Fruit fly (Drosophila melanogaster) whole organism, embryonic: ENCODE measurements around the gene p38b.

ENCODE experiments used
- B-H1 ChIP-seq: fragments of 200-800 bp; sonication (Bioruptor generic); IDR thresholded peaks from 3 replicates; pipeline ENCODE4 v1.3.6; 2022; ENCODE audit warnings: missing biosample characterization, missing genetic modification characterization
- B-H2 ChIP-seq: fragments of 200-800 bp; sonication (Bioruptor generic); optimal IDR thresholded peaks from 2 replicates; lab custom pipeline; 2018; ENCODE audit warnings: missing biosample characterization, mild to moderate bottlenecking, missing genetic modification characterization
- CG12659 ChIP-seq: fragments of 200-800 bp; sonication (Bioruptor generic); optimal IDR thresholded peaks from 3 replicates; lab custom pipeline; 2017; ENCODE audit warnings: mild to moderate bottlenecking, missing biosample characterization, missing genetic modification reagents, missing genetic modification characterization
- CG14710 ChIP-seq: fragments of 200-800 bp; sonication (Bioruptor generic); optimal IDR thresholded peaks from 3 replicates; lab custom pipeline; 2019; ENCODE audit warnings: missing biosample characterization, mild to moderate bottlenecking, missing genetic modification characterization, moderate library complexity
- CG14860 ChIP-seq: fragments of 200-800 bp; sonication (Bioruptor generic); IDR thresholded peaks from 3 replicates; pipeline ENCODE4 v1.3.6; 2022; ENCODE audit warnings: missing biosample characterization, missing genetic modification characterization; ENCODE audit not compliant: partially characterized antibody
- CG15479 ChIP-seq: fragments of 200-800 bp; sonication (Bioruptor generic); optimal IDR thresholded peaks from 3 replicates; lab custom pipeline; 2019; ENCODE audit warnings: missing biosample characterization, mild to moderate bottlenecking, missing genetic modification characterization, moderate library complexity
- CG15514 ChIP-seq: fragments of 200-800 bp; sonication (Bioruptor generic); optimal IDR thresholded peaks from 3 replicates; lab custom pipeline; 2017; ENCODE audit warnings: missing biosample characterization, missing genetic modification characterization, mild to moderate bottlenecking, moderate library complexity, missing genetic modification reagents
- CG1603 ChIP-seq: fragments of 200-800 bp; sonication (Bioruptor generic); optimal IDR thresholded peaks from 2 replicates; lab custom pipeline; 2019; ENCODE audit warnings: missing biosample characterization, mild to moderate bottlenecking, missing genetic modification characterization, moderate library complexity
- CG16779 ChIP-seq: fragments of 200-800 bp; sonication (Bioruptor generic); IDR thresholded peaks from 2 replicates; pipeline ENCODE4 v1.3.6; 2022; ENCODE audit warnings: missing biosample characterization, missing genetic modification characterization
- CG17568 ChIP-seq: fragments of 200-800 bp; sonication (Bioruptor generic); optimal IDR thresholded peaks from 2 replicates; lab custom pipeline; 2018; ENCODE audit warnings: missing biosample characterization, mild to moderate bottlenecking, missing genetic modification characterization, moderate library complexity
- CG17829 ChIP-seq: fragments of 200-800 bp; optimal IDR thresholded peaks from 2 replicates; lab custom pipeline; 2019; ENCODE audit warnings: missing biosample characterization, mild to moderate bottlenecking, missing genetic modification characterization, moderate library complexity
- CG31224 ChIP-seq: fragments of 200-800 bp; sonication (Bioruptor generic); IDR thresholded peaks from 2 replicates; pipeline ENCODE4 v1.3.6; 2022; ENCODE audit warnings: missing biosample characterization, missing genetic modification characterization
- CG34224 ChIP-seq: fragments of 200-800 bp; sonication (Bioruptor generic); IDR thresholded peaks from 3 replicates; pipeline ENCODE4 v1.3.6; 2022; ENCODE audit warnings: missing biosample characterization, missing genetic modification characterization; ENCODE audit not compliant: partially characterized antibody
- CG7556 ChIP-seq: fragments of 200-800 bp; sonication (Bioruptor generic); optimal IDR thresholded peaks from 2 replicates; lab custom pipeline; 2017; ENCODE audit warnings: missing biosample characterization, mild to moderate bottlenecking, missing genetic modification characterization
- CG7745 ChIP-seq: fragments of 200-800 bp; sonication (Bioruptor generic); optimal IDR thresholded peaks from 2 replicates; lab custom pipeline; 2018; ENCODE audit warnings: missing biosample characterization, mild to moderate bottlenecking, missing genetic modification characterization, moderate library complexity
- CG7963 ChIP-seq: fragments of 200-800 bp; sonication (Bioruptor generic); IDR thresholded peaks from 3 replicates; pipeline ENCODE4 v1.3.6; 2022; ENCODE audit warnings: missing biosample characterization, missing genetic modification characterization; ENCODE audit not compliant: partially characterized antibody
- CG8281 ChIP-seq: fragments of 200-800 bp; sonication (Bioruptor generic); optimal IDR thresholded peaks from 2 replicates; lab custom pipeline; 2018; ENCODE audit warnings: missing biosample characterization, mild to moderate bottlenecking, missing genetic modification characterization, moderate library complexity
- CG9437 ChIP-seq: fragments of 200-800 bp; sonication (Bioruptor generic); optimal IDR thresholded peaks from 2 replicates; lab custom pipeline; 2018; ENCODE audit warnings: missing biosample characterization, mild to moderate bottlenecking, missing genetic modification characterization
- CG9727 ChIP-seq: fragments of 200-800 bp; sonication (Bioruptor generic); optimal IDR thresholded peaks from 3 replicates; lab custom pipeline; 2017; ENCODE audit warnings: missing biosample characterization, mild to moderate bottlenecking, missing genetic modification characterization
- E2f2 ChIP-seq: fragments of 200-800 bp; sonication (Bioruptor generic); IDR thresholded peaks from 2 replicates; pipeline ENCODE4 v1.3.6; 2022; ENCODE audit warnings: missing biosample characterization, missing genetic modification characterization
- Gsc ChIP-seq: fragments of 200-800 bp; sonication (Bioruptor generic); IDR thresholded peaks from 2 replicates; pipeline ENCODE4 v1.3.6; 2022; ENCODE audit warnings: missing biosample characterization, missing genetic modification characterization
- H15 ChIP-seq: fragments of 200-800 bp; sonication (Bioruptor generic); IDR thresholded peaks from 3 replicates; pipeline ENCODE4 v1.3.6; 2022; ENCODE audit warnings: missing biosample characterization, missing genetic modification characterization
- Lhr ChIP-seq: fragments of 200-800 bp; sonication (Bioruptor generic); optimal IDR thresholded peaks from 3 replicates; lab custom pipeline; 2017; ENCODE audit warnings: mild to moderate bottlenecking, missing biosample characterization, missing genetic modification reagents, missing genetic modification characterization
- Tbp ChIP-seq: fragments of >200 bp; optimal IDR thresholded peaks from 2 replicates; lab custom pipeline; 2018; ENCODE audit warnings: missing biosample characterization, missing genetic modification characterization
- ash1 ChIP-seq: fragments of 200-800 bp; sonication (Bioruptor generic); optimal IDR thresholded peaks from 2 replicates; lab custom pipeline; 2018; ENCODE audit warnings: missing biosample characterization, mild to moderate bottlenecking, missing genetic modification characterization
- bbx ChIP-seq: fragments of 200-800 bp; sonication (Bioruptor generic); IDR thresholded peaks from 2 replicates; pipeline ENCODE4 v1.3.6; 2022; ENCODE audit warnings: missing biosample characterization, missing genetic modification characterization; ENCODE audit not compliant: partially characterized antibody
- bowl ChIP-seq: fragments of 200-800 bp; sonication (Bioruptor generic); IDR thresholded peaks from 2 replicates; pipeline ENCODE4 v1.3.6; 2022; ENCODE audit warnings: missing biosample characterization, missing genetic modification characterization
- corto ChIP-seq: fragments of 200-800 bp; sonication (Bioruptor generic); optimal IDR thresholded peaks from 2 replicates; lab custom pipeline; 2016; ENCODE audit warnings: missing biosample characterization, mild to moderate bottlenecking, missing genetic modification characterization, moderate library complexity
- esg ChIP-seq: fragments of 200-800 bp; sonication (Bioruptor generic); conservative IDR thresholded peaks from 2 replicates; pipeline ENCODE4 v1.3.6; 2022; ENCODE audit warnings: missing biosample characterization, missing genetic modification characterization
- exex ChIP-seq: fragments of 200-800 bp; sonication (Bioruptor generic); optimal IDR thresholded peaks from 4 replicates; lab custom pipeline; 2018; ENCODE audit warnings: missing biosample characterization, mild to moderate bottlenecking, missing genetic modification characterization, moderate library complexity
- fru ChIP-seq: fragments of >200 bp; optimal IDR thresholded peaks from 2 replicates; lab custom pipeline; 2017
- hbn ChIP-seq: fragments of 200-800 bp; sonication (Bioruptor generic); IDR thresholded peaks from 2 replicates; pipeline ENCODE4 v1.3.6; 2022; ENCODE audit warnings: missing biosample characterization, missing genetic modification characterization; ENCODE audit not compliant: partially characterized antibody
- her ChIP-seq: fragments of 200-800 bp; sonication (Bioruptor generic); optimal IDR thresholded peaks from 2 replicates; lab custom pipeline; 2016; ENCODE audit warnings: missing biosample characterization, missing genetic modification characterization
- ind ChIP-seq: fragments of 200-800 bp; sonication (Bioruptor generic); optimal IDR thresholded peaks from 3 replicates; lab custom pipeline; 2016; ENCODE audit warnings: missing biosample characterization, missing genetic modification characterization
- insv ChIP-seq, 2 experiments: fragments of 200-800 bp; sonication (Bioruptor generic); optimal IDR thresholded peaks; 3 replicates each; lab custom pipeline; 2016 to 2018; ENCODE audit warnings: missing biosample characterization in 2 of 2, missing genetic modification characterization in 2 of 2
- inv ChIP-seq: fragments of 200-800 bp; sonication (Bioruptor generic); IDR thresholded peaks from 2 replicates; pipeline ENCODE4 v1.3.6; 2022; ENCODE audit warnings: missing biosample characterization, missing genetic modification characterization; ENCODE audit not compliant: partially characterized antibody
- jumu ChIP-seq: fragments of 200-800 bp; sonication (Bioruptor generic); optimal IDR thresholded peaks from 3 replicates; lab custom pipeline; 2016; ENCODE audit warnings: missing biosample characterization, missing genetic modification characterization
- mam ChIP-seq: fragments of 200-800 bp; sonication (Bioruptor generic); optimal IDR thresholded peaks from 3 replicates; lab custom pipeline; 2016; ENCODE audit warnings: missing biosample characterization, missing genetic modification characterization
- nerfin-1 ChIP-seq: fragments of 200-800 bp; sonication (Bioruptor generic); optimal IDR thresholded peaks from 3 replicates; lab custom pipeline; 2019; ENCODE audit warnings: missing biosample characterization, mild to moderate bottlenecking, missing genetic modification characterization, moderate library complexity
- nmo ChIP-seq: fragments of 200-800 bp; sonication (Bioruptor generic); optimal IDR thresholded peaks from 2 replicates; lab custom pipeline; 2018; ENCODE audit warnings: missing biosample characterization, mild to moderate bottlenecking, missing genetic modification characterization, moderate library complexity
- pzg ChIP-seq: fragments of 200-800 bp; sonication (Bioruptor generic); optimal IDR thresholded peaks from 3 replicates; lab custom pipeline; 2018; ENCODE audit warnings: missing biosample characterization, mild to moderate bottlenecking, missing genetic modification characterization, moderate library complexity
- sens ChIP-seq: fragments of 200-800 bp; sonication (Bioruptor generic); peaks from one replicate; lab custom pipeline; 2016; ENCODE audit warnings: missing biosample characterization, missing genetic modification characterization
- sna ChIP-seq: fragments of 200-800 bp; sonication (Bioruptor generic); IDR thresholded peaks from 2 replicates; pipeline ENCODE4 v1.3.6; 2022; ENCODE audit warnings: missing biosample characterization, missing genetic modification characterization; ENCODE audit not compliant: partially characterized antibody
- tna ChIP-seq: fragments of 200-800 bp; sonication (Bioruptor generic); IDR thresholded peaks from 2 replicates; pipeline ENCODE4 v1.3.6; 2022; ENCODE audit warnings: missing biosample characterization, missing genetic modification characterization; ENCODE audit not compliant: partially characterized antibody
- unc-4 ChIP-seq: fragments of 200-800 bp; sonication (Bioruptor generic); IDR thresholded peaks from 2 replicates; pipeline ENCODE4 v1.3.6; 2022; ENCODE audit warnings: missing biosample characterization, missing genetic modification characterization; ENCODE audit not compliant: partially characterized antibody
- zen2 ChIP-seq: fragments of 200-800 bp; sonication (Bioruptor generic); IDR thresholded peaks from 3 replicates; pipeline ENCODE4 v1.3.6; 2022; ENCODE audit warnings: missing biosample characterization, missing genetic modification characterization; ENCODE audit not compliant: partially characterized antibody

p38b gene

DNA sequence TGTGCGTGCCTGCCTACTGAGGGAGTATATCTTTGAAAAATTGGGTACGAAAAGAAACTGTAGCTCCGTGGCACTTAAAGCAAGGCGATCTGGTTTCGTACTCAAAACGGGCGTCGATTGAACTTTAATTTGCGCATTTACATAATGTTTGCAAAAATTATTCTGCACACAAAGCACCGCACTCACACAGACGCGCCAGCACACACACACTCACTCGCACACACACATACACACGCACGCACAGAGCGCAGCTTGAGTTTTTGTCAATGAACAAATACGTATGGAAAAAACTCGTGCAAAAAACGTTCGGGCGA lies 737 bp upstream of the p38b start (continued):
- 0 out of 3 replicates have a peak, but pooled peaks have one; percentile 19 for TF ChIP-seq H15 (GFP tag; lab: Robert Waterston, UW)
- TF ChIP-seq inv (GFP tag; lab: Robert Waterston, UW): peak; percentile 35; the same call in 1 of the 2 replicates
- peak; percentile 60; the same call in 1 of the 2 replicates for TF ChIP-seq CG16779 (GFP tag; lab: Robert Waterston, UW)
- peak; percentile 17 for TF ChIP-seq her (GFP tag; lab: Kevin White, UChicago)
- 0 out of 2 replicates have a peak, but pooled peaks have one; percentile 36 for TF ChIP-seq tna (GFP tag; lab: Robert Waterston, UW)
- TF ChIP-seq fru (lab: Kevin White, UChicago): no peak
- TF ChIP-seq bbx (GFP tag; lab: Robert Waterston, UW): peak; percentile 67; the same call in 1 of the 2 replicates
- no peak for TF ChIP-seq Gsc (GFP tag; lab: Robert Waterston, UW)
- TF ChIP-seq CG9727: no peak
- no peak for TF ChIP-seq sna (GFP tag; lab: Robert Waterston, UW)
- no peak for TF ChIP-seq jumu (GFP tag; lab: Kevin White, UChicago)
- no peak for TF ChIP-seq CG15479 (GFP tag; lab: Kevin White, UChicago)
- no peak for TF ChIP-seq exex (tag; lab: Kevin White, UChicago)
- no peak for TF ChIP-seq Tbp (GFP tag; lab: Kevin White, UChicago)
- TF ChIP-seq CG7556 (GFP tag; lab: Kevin White, UChicago): no peak
- peak; percentile 41; the same call in 1 of the 2 replicates for TF ChIP-seq bowl (GFP tag; lab: Robert Waterston, UW)

DNA sequence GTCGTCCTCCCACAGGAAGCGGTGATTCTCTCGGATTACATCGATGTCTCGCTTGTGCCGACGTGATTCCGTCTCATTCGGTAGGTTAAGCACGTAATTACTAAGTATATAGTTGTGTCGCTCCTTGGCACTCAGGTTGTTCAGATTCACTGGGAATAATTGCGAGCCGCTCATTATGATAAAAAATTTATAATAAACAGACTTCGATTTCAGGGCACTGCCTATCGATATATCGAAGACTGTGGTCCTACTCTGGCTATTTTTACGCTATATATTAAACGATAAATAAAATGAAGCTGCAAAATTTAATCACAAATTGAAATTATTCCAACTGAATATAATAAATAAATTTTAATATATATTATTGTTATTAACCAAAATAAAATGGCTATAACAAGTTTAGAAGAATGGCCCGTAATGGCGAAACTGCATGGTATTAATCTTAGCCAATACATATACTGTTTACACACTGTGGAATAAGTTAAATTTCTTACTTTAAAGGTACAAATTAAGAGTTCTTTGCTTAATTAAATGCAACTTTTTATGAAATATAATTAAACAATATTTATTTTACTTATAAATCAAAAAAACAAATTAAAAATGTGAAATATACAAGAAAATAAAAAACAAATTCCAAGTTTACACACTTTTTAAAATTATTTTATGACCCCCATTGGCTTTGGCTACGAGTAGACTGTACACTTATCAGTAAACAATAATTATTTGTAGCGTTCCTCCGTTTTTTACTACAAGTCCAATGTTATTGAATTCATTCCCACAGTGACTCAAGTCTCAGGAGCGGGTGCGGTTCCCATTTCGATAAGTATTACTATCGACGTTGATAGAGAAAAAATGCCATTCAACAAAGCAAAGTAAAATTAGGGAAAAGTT lies 3.0 kb downstream of the p38b start, which contains the start of gene Eato:
TSS of gene Eato (plus strand) at position 821 of the 891 bp plus-strand sequence.
- TF ChIP-seq zen2 (GFP tag; lab: Robert Waterston, UW) (peak; percentile 50; the same call in 2 of the 3 replicates), sens (GFP tag; lab: Kevin White, UChicago) (peak; percentile 64), CG1603 (tag; lab: Kevin White, UChicago) (no peak), B-H2 (GFP tag; lab: Kevin White, UChicago) (no peak), CG17829 (tag; lab: Kevin White, UChicago) (no peak), CG7745 (no peak), B-H1 (GFP tag; lab: Robert Waterston, UW) (no peak), CG12659 (GFP tag; lab: Kevin White, UChicago) (peak; percentile 35), mam (GFP tag; lab: Kevin White, UChicago) (peak; percentile 22), nmo (GFP tag; lab: Kevin White, UChicago) (peak; percentile 25), CG14860 (GFP tag; lab: Robert Waterston, UW) (peak; percentile 28; the same call in 1 of the 3 replicates), CG9437 (peak; percentile 17), corto (GFP tag; lab: Kevin White, UChicago) (no peak), nerfin-1 (tag; lab: Kevin White, UChicago) (no peak), esg (GFP tag; lab: Robert Waterston, UW) (no peak), CG7963 (GFP tag; lab: Robert Waterston, UW) (peak; percentile 47; the same call in 1 of the 3 replicates), CG34224 (peak; percentile 31; the same call in 2 of the 3 replicates), CG31224 (GFP tag; lab: Robert Waterston, UW) (no peak), E2f2 (GFP tag; lab: Robert Waterston, UW) (0 out of 2 replicates have a peak, but pooled peaks have one; percentile 6), CG17568 (no peak), hbn (peak; percentile 38; the same call in 1 of the 2 replicates), insv (GFP tag; optimal IDR thresholded peaks at IDR 0.05; lab: Kevin White, UChicago) (no peak), CG8281 (no peak), ash1 (no peak), ind (GFP tag; lab: Kevin White, UChicago) (peak; percentile 7), unc-4 (GFP tag; lab: Robert Waterston, UW) (peak; percentile 55), Lhr (GFP tag; lab: Kevin White, UChicago) (no peak), CG14710 (tag; lab: Kevin White, UChicago) (peak; percentile 30), pzg (GFP tag; lab: Kevin White, UChicago) (peak; percentile 20), CG15514 (peak; percentile 62)
